Worm (Caenorhabditis elegans) whole organism, early embryonic: Measurements from ENCODE around the gene hacl-1.

ENCODE experiments used
- B0310.2 ChIP-seq: sonication (generic microtip); optimal IDR thresholded peaks from 2 replicates; lab custom pipeline; 2016; ENCODE audit warnings: mild to moderate bottlenecking, missing genetic modification characterization, missing compliant biosample characterization
- F13C5.2 ChIP-seq: sonication (generic microtip); optimal IDR thresholded peaks from 2 replicates; lab custom pipeline; 2017; ENCODE audit warnings: mild to moderate bottlenecking, missing genetic modification characterization, inconsistent platforms, missing compliant biosample characterization
- ama-1 ChIP-seq: fragments of 150-350 bp; optimal IDR thresholded peaks from 2 replicates; lab custom pipeline; 2014
- ceh-36 ChIP-seq: sonication (generic microtip); optimal IDR thresholded peaks from 2 replicates; lab custom pipeline; 2016; ENCODE audit warnings: missing genetic modification characterization, inconsistent platforms, missing compliant biosample characterization
- flt-1 ChIP-seq: fragments of 200-800 bp; sonication (Bioruptor generic); IDR thresholded peaks from 2 replicates; pipeline ENCODE4 v1.3.6; 2022; ENCODE audit warnings: missing genetic modification characterization, missing compliant biosample characterization
- hmg-4 ChIP-seq: fragments of 200-800 bp; sonication (Bioruptor generic); optimal IDR thresholded peaks from 2 replicates; lab custom pipeline; 2018; ENCODE audit warnings: mild to moderate bottlenecking, missing genetic modification characterization, missing compliant biosample characterization
- hnd-1 ChIP-seq: sonication (generic microtip); optimal IDR thresholded peaks from 2 replicates; lab custom pipeline; 2016; ENCODE audit warnings: missing genetic modification characterization, missing compliant biosample characterization
- sea-1 ChIP-seq: fragments of 200-800 bp; sonication (Bioruptor generic); conservative IDR thresholded peaks from 2 replicates; pipeline ENCODE4 v1.3.6; 2022; ENCODE audit warnings: missing genetic modification characterization, missing compliant biosample characterization

DNA sequence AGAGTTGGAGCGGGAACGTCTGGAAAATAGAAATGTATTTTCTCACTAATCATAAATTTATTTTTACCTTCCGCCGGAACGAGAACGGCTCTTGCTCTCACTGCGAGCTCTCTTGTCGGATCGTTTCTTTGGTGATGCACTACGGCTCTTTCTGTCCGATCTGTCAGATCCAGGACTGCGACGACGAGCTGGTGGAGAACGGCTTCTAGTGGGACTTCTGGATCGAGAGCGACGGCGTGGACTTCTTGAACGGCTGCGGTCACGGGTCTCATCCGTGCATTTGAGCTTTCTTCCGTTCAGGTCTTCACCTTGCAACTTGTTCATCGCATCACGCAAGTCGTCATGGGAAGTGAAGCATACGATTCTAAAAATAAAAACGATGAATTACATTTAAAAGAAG is 41.0 kb downstream of the hacl-1 start:
- no peak for TF ChIP-seq hnd-1 (tag; lab: Kevin White, UChicago)
- TF ChIP-seq hmg-4 (GFP tag; lab: Kevin White, UChicago), result no peak
- no peak for TF ChIP-seq flt-1 (GFP tag; lab: Robert Waterston, UW)
- TF ChIP-seq F13C5.2, result no peak
- no peak for TF ChIP-seq ama-1 (lab: Kevin White, UChicago)
- TF ChIP-seq sea-1 (GFP tag; lab: Robert Waterston, UW), result no peak
- no peak for TF ChIP-seq B0310.2 (tag; lab: Kevin White, UChicago)
- TF ChIP-seq ceh-36 (tag; lab: Kevin White, UChicago), result no peak
